Fruit fly (Drosophila melanogaster) whole organism, pupa: ENCODE results near the gene JIL-1.

Experiments used
- CG10348 ChIP-seq: fragments of 200-800 bp; sonication (Bioruptor generic); IDR thresholded peaks from 2 replicates; pipeline ENCODE4 v1.3.6; 2022; ENCODE audit warnings: missing biosample characterization, missing genetic modification characterization
- CG12605 ChIP-seq: fragments of 200-800 bp; sonication (Bioruptor generic); IDR thresholded peaks from 2 replicates; pipeline ENCODE4 v1.3.6; 2022; ENCODE audit warnings: missing biosample characterization, missing genetic modification characterization
- CG13204 ChIP-seq: fragments of 200-800 bp; sonication (Bioruptor generic); optimal IDR thresholded peaks from 2 replicates; lab custom pipeline; 2018; ENCODE audit warnings: missing biosample characterization, mild to moderate bottlenecking, missing genetic modification characterization, moderate library complexity
- CG15710 ChIP-seq: fragments of 200-800 bp; sonication (Bioruptor generic); optimal IDR thresholded peaks from 2 replicates; lab custom pipeline; 2018; ENCODE audit warnings: missing biosample characterization, mild to moderate bottlenecking, missing genetic modification characterization, moderate library complexity
- CG17806 ChIP-seq: fragments of 200-800 bp; sonication (Bioruptor generic); optimal IDR thresholded peaks from 2 replicates; lab custom pipeline; 2018; ENCODE audit warnings: missing biosample characterization, mild to moderate bottlenecking, missing genetic modification characterization, moderate library complexity
- CG32121 ChIP-seq: fragments of 200-800 bp; sonication (Bioruptor generic); IDR thresholded peaks from 2 replicates; pipeline ENCODE4 v1.3.6; 2022; ENCODE audit warnings: missing biosample characterization, missing genetic modification characterization
- CG34367 ChIP-seq: fragments of 200-800 bp; sonication (Bioruptor generic); optimal IDR thresholded peaks from 2 replicates; lab custom pipeline; 2018; ENCODE audit warnings: missing biosample characterization, mild to moderate bottlenecking, missing genetic modification characterization
- CG4496 ChIP-seq: fragments of 200-800 bp; sonication (Bioruptor generic); IDR thresholded peaks from 3 replicates; pipeline ENCODE4 v1.3.6; 2022; ENCODE audit warnings: missing biosample characterization, missing genetic modification characterization
- CG8301 ChIP-seq: fragments of 200-800 bp; sonication (Bioruptor generic); optimal IDR thresholded peaks from 2 replicates; lab custom pipeline; 2018; ENCODE audit warnings: missing biosample characterization, mild to moderate bottlenecking, missing genetic modification characterization
- CG9948 ChIP-seq: fragments of 200-800 bp; sonication (Bioruptor generic); optimal IDR thresholded peaks from 2 replicates; lab custom pipeline; 2018; ENCODE audit warnings: missing biosample characterization, mild to moderate bottlenecking, missing genetic modification characterization, moderate library complexity
- Ets98B ChIP-seq: fragments of 200-800 bp; sonication (Bioruptor generic); IDR thresholded peaks from 2 replicates; pipeline ENCODE4 v1.3.6; 2022; ENCODE audit warnings: missing biosample characterization, missing genetic modification characterization
- Pif1A ChIP-seq: fragments of 200-800 bp; sonication (Bioruptor generic); optimal IDR thresholded peaks from 3 replicates; lab custom pipeline; 2016; ENCODE audit warnings: missing biosample characterization, missing genetic modification characterization
- gl ChIP-seq: fragments of 200-800 bp; sonication (Bioruptor generic); optimal IDR thresholded peaks from 2 replicates; lab custom pipeline; 2018; ENCODE audit warnings: missing biosample characterization, mild to moderate bottlenecking, missing genetic modification characterization

dm6 chr3L:11053843-11054242, 39.1 kb downstream of the JIL-1 start, which contains the start of gene CG7888:
- TF ChIP-seq CG34367 (tag; lab: Kevin White, UChicago) (no peak), Ets98B (GFP tag; lab: Robert Waterston, UW) (no peak), CG10348 (no peak), gl (tag; lab: Kevin White, UChicago) (no peak), CG4496 (no peak), CG8301 (tag; lab: Kevin White, UChicago) (no peak), CG32121 (no peak), Pif1A (GFP tag; lab: Kevin White, UChicago) (no peak), CG15710 (tag; lab: Kevin White, UChicago) (no peak), CG9948 (tag; lab: Kevin White, UChicago) (no peak), CG13204 (GFP tag; lab: Kevin White, UChicago) (no peak), CG17806 (tag; lab: Kevin White, UChicago) (no peak), CG12605 (GFP tag; lab: Robert Waterston, UW) (no peak)
